Worm (Caenorhabditis elegans): Measurements from ENCODE around the gene faah-5.
A peak's percentile ranks its signal among the peaks of the same experiment; 100 is the strongest.

The faah-5 gene

DNA sequence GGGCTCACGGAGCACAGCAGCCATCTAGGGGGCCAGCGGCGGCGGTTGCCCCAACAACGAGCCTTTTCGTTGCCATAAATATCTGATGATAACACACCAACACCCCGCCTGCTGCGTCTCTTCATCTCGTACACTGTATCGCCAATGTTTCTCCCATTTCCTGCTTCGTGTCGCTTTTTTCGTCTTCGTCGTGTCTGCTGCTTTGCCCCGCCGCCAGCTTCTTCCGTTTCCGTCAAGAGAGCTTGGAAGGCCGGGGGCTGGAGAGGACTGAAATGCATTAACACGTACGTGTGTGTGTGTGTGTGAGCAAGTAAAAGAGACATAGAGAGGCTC, 44.7 kb upstream of the faah-5 start (continued):
- TF ChIP-seq madf-9 (GFP tag; conservative IDR thresholded peaks at IDR 0.05) (no peak), unc-130 (GFP tag; optimal IDR thresholded peaks at IDR 0.05) (no peak), ces-1 (GFP tag; optimal IDR thresholded peaks at IDR 0.05) (no peak), pqm-1 (tag; optimal IDR thresholded peaks at IDR 0.05) (no peak), unc-39 (tag; optimal IDR thresholded peaks at IDR 0.05) (no peak), F37D6.2 (tag; optimal IDR thresholded peaks at IDR 0.05) (peak; percentile 6), mdt-29 (GFP tag; IDR thresholded peaks at IDR 0.05) (0 out of 2 replicates have a peak, but pooled peaks have one; percentile 7), aly-2 (tag; optimal IDR thresholded peaks at IDR 0.05) (no peak), daf-12 (tag; optimal IDR thresholded peaks at IDR 0.05) (no peak), lin-13 (GFP tag; optimal IDR thresholded peaks at IDR 0.05) (no peak), hlh-30 (tag; optimal IDR thresholded peaks at IDR 0.05; ENCODE audit: insufficient read depth) (no peak), rbr-2 (tag; optimal IDR thresholded peaks at IDR 0.05) (peak; percentile 47), mxl-2 (GFP tag; conservative IDR thresholded peaks at IDR 0.05) (no peak), dve-1 (tag; optimal IDR thresholded peaks at IDR 0.05; ENCODE audit: insufficient read depth) (no peak), lin-39 (tag; optimal IDR thresholded peaks at IDR 0.05) (no peak), nhr-10 (tag; optimal IDR thresholded peaks at IDR 0.05) (no peak), daf-16 (GFP tag; optimal IDR thresholded peaks at IDR 0.05) (no peak), daf-16 (tag; optimal IDR thresholded peaks at IDR 0.05) (no peak), ama-1 (optimal IDR thresholded peaks at IDR 0.05) (no peak), nhr-111 (GFP tag; optimal IDR thresholded peaks at IDR 0.05) (no peak), hlh-11 (tag; optimal IDR thresholded peaks at IDR 0.05) (no peak), php-3 (GFP tag; IDR thresholded peaks at IDR 0.05) (no peak), nhr-102 (tag; optimal IDR thresholded peaks at IDR 0.05) (no peak), zip-2 (tag; optimal IDR thresholded peaks at IDR 0.05) (no peak), Y75B8A.6 (GFP tag; IDR thresholded peaks at IDR 0.05) (no peak), dpl-1 (GFP tag; optimal IDR thresholded peaks at IDR 0.05) (peak; percentile 18), fkh-10 (GFP tag; optimal IDR thresholded peaks at IDR 0.05) (no peak), daf-8 (GFP tag; IDR thresholded peaks at IDR 0.05) (no peak), mes-2 (tag; optimal IDR thresholded peaks at IDR 0.05; ENCODE audit: poor library complexity, severe bottlenecking) (no peak), spr-1 (tag; optimal IDR thresholded peaks at IDR 0.05) (no peak), madf-5 (GFP tag; IDR thresholded peaks at IDR 0.05) (no peak), tra-1 (GFP tag; IDR thresholded peaks at IDR 0.05) (no peak), duxl-1 (tag; optimal IDR thresholded peaks at IDR 0.05; ENCODE audit: poor library complexity) (no peak), ctbp-1 (GFP tag; IDR thresholded peaks at IDR 0.05) (0 out of 2 replicates have a peak, but pooled peaks have one; percentile 21), nhr-77 (tag; optimal IDR thresholded peaks at IDR 0.05) (no peak), lin-29 (GFP tag; IDR thresholded peaks at IDR 0.05) (no peak), set-16 (GFP tag; IDR thresholded peaks at IDR 0.05) (peak; percentile 50), cey-2 (tag; optimal IDR thresholded peaks at IDR 0.05; ENCODE audit: borderline replicate concordance, insufficient read depth) (no peak), egl-43 (GFP tag; IDR thresholded peaks at IDR 0.05) (no peak), ceh-82 (tag; optimal IDR thresholded peaks at IDR 0.05) (no peak), ZK337.2 (GFP tag; IDR thresholded peaks at IDR 0.05) (no peak), ceh-62 (tag; optimal IDR thresholded peaks at IDR 0.05) (no peak), hif-1 (tag; optimal IDR thresholded peaks at IDR 0.05) (peak in 1 of 2 experiments; percentile 14), gei-8 (GFP tag; optimal IDR thresholded peaks at IDR 0.05) (no peak), zfp-3 (GFP tag; conservative IDR thresholded peaks at IDR 0.05) (no peak), ceh-32 (tag; optimal IDR thresholded peaks at IDR 0.05; ENCODE audit: poor library complexity) (no peak), T20F7.1 (GFP tag; optimal IDR thresholded peaks at IDR 0.05) (no peak), R02D3.7 (tag; optimal IDR thresholded peaks at IDR 0.05) (no peak), lin-38 (GFP tag; IDR thresholded peaks at IDR 0.05) (no peak; the same call in 1 of the 2 replicates), nhr-48 (tag; optimal IDR thresholded peaks at IDR 0.05) (no peak), F49E8.2 (tag; optimal IDR thresholded peaks at IDR 0.05; ENCODE audit: borderline replicate concordance) (no peak), ztf-11 (tag; optimal IDR thresholded peaks at IDR 0.05) (no peak)

All from whole organism, L4 larva.